Fruit fly (Drosophila melanogaster) whole organism, wandering third instar larva: ENCODE data around the gene CG32181.

Source experiments
- CG9705 ChIP-seq: fragments of 200-800 bp; sonication (Bioruptor generic); optimal IDR thresholded peaks from 2 replicates; lab custom pipeline; 2018; ENCODE audit warnings: missing biosample characterization, mild to moderate bottlenecking, missing genetic modification characterization
- CrebA ChIP-seq: fragments of 200-800 bp; sonication (Bioruptor generic); optimal IDR thresholded peaks from 2 replicates; lab custom pipeline; 2016; ENCODE audit warnings: missing biosample characterization, mild to moderate bottlenecking, missing genetic modification characterization, borderline replicate concordance
- Dfd ChIP-seq: fragments of >200 bp; optimal IDR thresholded peaks from 2 replicates; lab custom pipeline; 2017; ENCODE audit warnings: missing biosample characterization, missing genetic modification characterization
- GATAd ChIP-seq: sonication (Bioruptor generic); optimal IDR thresholded peaks from 2 replicates; lab custom pipeline; 2016; ENCODE audit warnings: missing biosample characterization, missing genetic modification characterization
- HLH106 ChIP-seq: fragments of 200-800 bp; optimal IDR thresholded peaks from 3 replicates; lab custom pipeline; 2019; ENCODE audit warnings: missing biosample characterization, mild to moderate bottlenecking, missing genetic modification characterization, moderate library complexity
- Hr83 ChIP-seq: fragments of 200-300 bp; sonication (Bioruptor generic); optimal IDR thresholded peaks from 2 replicates; lab custom pipeline; 2016; ENCODE audit warnings: missing biosample characterization, mild to moderate bottlenecking, missing genetic modification characterization, moderate library complexity; ENCODE audit not compliant: poor library complexity, severe bottlenecking
- Mio ChIP-seq: sonication (Bioruptor generic); optimal IDR thresholded peaks from 2 replicates; lab custom pipeline; 2016; ENCODE audit warnings: missing biosample characterization, missing genetic modification characterization
- Myc ChIP-seq: fragments of >200 bp; optimal IDR thresholded peaks from 2 replicates; lab custom pipeline; 2017
- OdsH ChIP-seq: fragments of 200-800 bp; sonication (Bioruptor generic); optimal IDR thresholded peaks from 2 replicates; lab custom pipeline; 2016; ENCODE audit warnings: missing biosample characterization, mild to moderate bottlenecking, missing genetic modification characterization
- Rel ChIP-seq, 2 experiments: fragments of 200-800 bp; sonication (Bioruptor generic) in 1 of 2; optimal IDR thresholded peaks; 2 replicates in 1 of 2; 3 replicates in 1 of 2; lab custom pipeline; 2016 to 2019; ENCODE audit warnings: mild to moderate bottlenecking in 2 of 2, missing biosample characterization in 2 of 2, missing genetic modification characterization in 2 of 2, moderate library complexity in 1 of 2
- Sp1 ChIP-seq: fragments of 200-800 bp; sonication (Bioruptor generic); optimal IDR thresholded peaks from 3 replicates; lab custom pipeline; 2019; ENCODE audit warnings: missing biosample characterization, mild to moderate bottlenecking, missing genetic modification characterization, moderate library complexity
- Vsx2 ChIP-seq: fragments of 200-300, 225-300 bp; sonication (Bioruptor generic); optimal IDR thresholded peaks from 2 replicates; lab custom pipeline; 2018; ENCODE audit warnings: missing biosample characterization, missing genetic modification characterization; ENCODE audit not compliant: partially characterized antibody
- dl ChIP-seq, 2 experiments: fragments of 175-275, 200-275 bp in 1 of 2; fragments of 200-275 bp in 1 of 2; sonication (Bioruptor generic); optimal IDR thresholded peaks; lab custom pipeline; 2018; ENCODE audit warnings: mild to moderate bottlenecking in 2 of 2, missing biosample characterization in 2 of 2, missing genetic modification characterization in 2 of 2, moderate library complexity in 2 of 2; ENCODE audit not compliant: partially characterized antibody in 2 of 2, insufficient read depth in 1 of 2
- dmrt93B ChIP-seq: fragments of 200-800 bp; sonication (Bioruptor generic); optimal IDR thresholded peaks from 2 replicates; lab custom pipeline; 2018; ENCODE audit warnings: missing biosample characterization, mild to moderate bottlenecking, missing genetic modification characterization
- dsf ChIP-seq: sonication (Bioruptor generic); optimal IDR thresholded peaks from 2 replicates; lab custom pipeline; 2016; ENCODE audit warnings: missing biosample characterization, missing genetic modification characterization, borderline replicate concordance
- fru ChIP-seq: fragments of 200-800 bp; sonication (Bioruptor generic); optimal IDR thresholded peaks from 3 replicates; lab custom pipeline; 2016; ENCODE audit warnings: missing biosample characterization, mild to moderate bottlenecking, missing genetic modification characterization
- h ChIP-seq: fragments of 200-800 bp; sonication (Bioruptor generic); optimal IDR thresholded peaks from 3 replicates; lab custom pipeline; 2016; ENCODE audit warnings: missing biosample characterization, mild to moderate bottlenecking, missing genetic modification characterization
- psq ChIP-seq: fragments of 200-800 bp; sonication (Bioruptor generic); optimal IDR thresholded peaks from 3 replicates; lab custom pipeline; 2017; ENCODE audit warnings: missing biosample characterization, mild to moderate bottlenecking, missing genetic modification characterization, moderate library complexity
- rgr ChIP-seq: fragments of 200-800 bp; sonication (Bioruptor generic); optimal IDR thresholded peaks from 3 replicates; lab custom pipeline; 2016; ENCODE audit warnings: missing biosample characterization, mild to moderate bottlenecking, missing genetic modification characterization
- sage ChIP-seq: fragments of 200-800 bp; sonication (Bioruptor generic); optimal IDR thresholded peaks from 2 replicates; lab custom pipeline; 2016; ENCODE audit warnings: missing biosample characterization, mild to moderate bottlenecking, missing genetic modification characterization
- sv ChIP-seq: fragments of 200-800 bp; sonication (Bioruptor generic); optimal IDR thresholded peaks from 3 replicates; lab custom pipeline; 2016; ENCODE audit warnings: missing biosample characterization, missing genetic modification characterization
- woc ChIP-seq: sonication (Bioruptor generic); optimal IDR thresholded peaks from 2 replicates; lab custom pipeline; 2016; ENCODE audit warnings: missing biosample characterization, mild to moderate bottlenecking, missing genetic modification characterization

The CG32181 gene

DNA sequence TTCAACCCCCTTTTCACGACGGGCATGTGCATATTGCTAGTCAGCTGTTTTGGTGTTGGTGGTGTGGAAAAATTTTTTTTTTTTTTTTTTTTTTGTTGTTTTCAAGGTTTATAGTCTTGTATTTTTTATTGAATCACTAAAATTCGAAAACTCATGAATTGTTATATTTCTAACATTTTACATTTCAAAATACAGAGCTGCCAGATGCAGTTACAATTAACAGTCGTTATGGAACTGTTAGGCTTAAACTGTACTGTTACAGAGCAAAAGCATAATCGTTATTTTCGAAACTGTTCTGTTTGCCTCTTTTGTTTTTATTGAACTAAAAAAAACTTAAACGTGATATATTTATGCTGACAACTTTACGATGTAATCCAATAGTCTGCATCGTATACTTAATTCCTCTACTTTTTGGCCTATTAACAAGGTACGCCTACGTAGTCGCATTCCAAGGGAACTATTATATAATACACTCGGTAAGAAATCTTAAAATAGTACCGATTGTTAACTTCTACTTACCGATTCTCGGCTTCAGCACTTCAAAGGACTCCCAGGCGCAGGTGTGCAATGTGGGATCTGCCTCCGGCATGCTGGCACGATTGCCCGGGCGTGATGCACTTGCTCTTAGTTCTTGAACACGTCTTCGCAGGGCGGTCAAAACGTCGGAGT, 47.0 kb downstream of the CG32181 start, which contains the start of gene CG32187:
Gene CG32187 (minus strand): TSS at position 9 of the 669 bp plus-strand sequence.
- TF ChIP-seq Vsx2 (GFP tag; lab: Kevin White, UChicago) (no peak), dmrt93B (GFP tag; lab: Kevin White, UChicago) (no peak), psq (GFP tag; lab: Kevin White, UChicago) (no peak), OdsH (GFP tag; lab: Kevin White, UChicago) (no peak), Dfd (GFP tag; lab: Kevin White, UChicago) (no peak), h (GFP tag; lab: Kevin White, UChicago) (no peak), Hr83 (GFP tag; lab: Kevin White, UChicago) (no peak), HLH106 (tag; lab: Kevin White, UChicago) (no peak), woc (GFP tag; lab: Kevin White, UChicago) (no peak), GATAd (no peak), dl (GFP tag; optimal IDR thresholded peaks at IDR 0.05; lab: Kevin White, UChicago; ENCODE audit: insufficient read depth in 1 of 2, partially characterized antibody in 2 of 2) (no peak), rgr (no peak), Mio (GFP tag; lab: Kevin White, UChicago) (no peak), CrebA (GFP tag; lab: Kevin White, UChicago) (no peak), Sp1 (GFP tag; lab: Kevin White, UChicago) (no peak), dsf (GFP tag; lab: Kevin White, UChicago) (no peak), sv (no peak), fru (GFP tag; lab: Kevin White, UChicago) (no peak), sage (GFP tag; lab: Kevin White, UChicago) (no peak), CG9705 (GFP tag; lab: Kevin White, UChicago) (no peak)

DNA sequence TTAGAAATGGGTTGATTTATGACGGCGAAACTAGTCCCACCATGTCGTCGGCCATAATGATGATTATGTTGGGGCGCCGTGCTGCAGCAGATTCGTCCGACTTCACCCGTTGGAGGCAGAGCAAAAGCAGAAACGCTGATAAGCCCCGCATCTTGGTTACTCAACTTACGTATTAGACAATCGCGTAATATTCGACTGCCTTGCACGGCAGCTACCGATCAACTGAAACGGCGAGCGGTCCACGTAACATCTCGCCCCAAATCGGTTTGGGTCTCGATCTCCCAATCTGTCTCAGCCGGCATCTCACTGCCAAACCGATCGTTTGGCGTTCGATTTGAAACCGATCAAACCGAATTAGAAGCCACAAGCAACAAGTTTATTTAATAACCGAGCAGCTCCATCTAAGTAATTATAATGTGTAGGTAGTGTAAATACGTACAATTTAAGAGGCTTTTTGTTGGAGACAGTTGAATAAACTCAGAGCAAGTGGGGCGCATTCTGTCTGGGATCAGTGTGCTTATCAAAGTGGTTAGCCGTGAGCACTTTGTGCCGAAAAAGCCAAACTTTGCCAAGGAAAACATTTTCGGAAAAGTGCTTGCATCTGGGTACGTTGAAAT, 49.2 kb downstream of the CG32181 start, which contains the start of gene CG32191:
Gene CG32191 (minus strand): TSS at position 550 of the 617 bp plus-strand sequence.
- no peak for TF ChIP-seq Myc
- no peak for TF ChIP-seq Rel (GFP tag; optimal IDR thresholded peaks at IDR 0.05; lab: Kevin White, UChicago)
- TF ChIP-seq Rel (tag; optimal IDR thresholded peaks at IDR 0.05; lab: Kevin White, UChicago): no peak
